Worm (Caenorhabditis elegans) whole organism, L2 larva: ENCODE results near the gene Y55F3AM.21.

Source experiments
- C34F6.9 ChIP-seq: fragments of 150-350 bp; optimal IDR thresholded peaks from 2 replicates; lab custom pipeline; 2014; ENCODE audit warnings: missing biosample characterization, missing genetic modification characterization
- F13H6.1 ChIP-seq: sonication (generic microtip); optimal IDR thresholded peaks from 2 replicates; lab custom pipeline; 2016; ENCODE audit warnings: missing genetic modification characterization, missing compliant biosample characterization
- Y55F3AM.14 ChIP-seq: fragments of 200-800 bp; sonication (Bioruptor generic); optimal IDR thresholded peaks from 2 replicates; lab custom pipeline; 2018; ENCODE audit warnings: mild to moderate bottlenecking, missing genetic modification characterization, missing compliant biosample characterization
- ZK546.5 ChIP-seq: sonication (generic microtip); optimal IDR thresholded peaks from 2 replicates; lab custom pipeline; 2017; ENCODE audit warnings: missing biosample characterization, missing genetic modification characterization
- alr-1 ChIP-seq: fragments of 150-350 bp; optimal IDR thresholded peaks from 2 replicates; lab custom pipeline; 2014; ENCODE audit warnings: missing biosample characterization, missing genetic modification characterization
- ama-1 ChIP-seq: fragments of 150-350 bp; optimal IDR thresholded peaks from 2 replicates; lab custom pipeline; 2018; ENCODE audit warnings: inconsistent platforms
- blmp-1 ChIP-seq: sonication (generic microtip); optimal IDR thresholded peaks from 2 replicates; lab custom pipeline; 2017; ENCODE audit warnings: missing genetic modification characterization, mild to moderate bottlenecking, missing compliant biosample characterization, antibody characterized with exemption, moderate library complexity; ENCODE audit not compliant: insufficient read depth
- ceh-82 ChIP-seq: fragments of 150-350 bp; optimal IDR thresholded peaks from 2 replicates; lab custom pipeline; 2014; ENCODE audit warnings: missing biosample characterization, missing genetic modification characterization
- crh-2 ChIP-seq: sonication (generic microtip); optimal IDR thresholded peaks from 2 replicates; lab custom pipeline; 2017; ENCODE audit warnings: missing biosample characterization, missing genetic modification characterization
- dmd-4 ChIP-seq: sonication (generic microtip); optimal IDR thresholded peaks from 2 replicates; lab custom pipeline; 2017; ENCODE audit warnings: missing biosample characterization, missing genetic modification characterization
- elt-1 ChIP-seq: fragments of 150-350 bp; optimal IDR thresholded peaks from 2 replicates; lab custom pipeline; 2014; ENCODE audit warnings: missing biosample characterization, missing genetic modification characterization
- elt-3 ChIP-seq: sonication (generic microtip); optimal IDR thresholded peaks from 2 replicates; lab custom pipeline; 2017; ENCODE audit warnings: missing biosample characterization, missing genetic modification characterization
- fos-1 ChIP-seq: fragments of 150-350 bp; optimal IDR thresholded peaks from 2 replicates; lab custom pipeline; 2014; ENCODE audit warnings: missing biosample characterization, missing genetic modification characterization
- gmeb-1 ChIP-seq: fragments of 150-350 bp; optimal IDR thresholded peaks from 2 replicates; lab custom pipeline; 2014; ENCODE audit warnings: missing biosample characterization, missing genetic modification characterization
- lin-11 ChIP-seq: fragments of 150-350 bp; sonication (generic microtip); optimal IDR thresholded peaks from 2 replicates; lab custom pipeline; 2014; ENCODE audit warnings: missing biosample characterization, missing genetic modification characterization, inconsistent platforms, mixed read lengths
- lin-13 ChIP-seq: fragments of 150-350 bp; optimal IDR thresholded peaks from 2 replicates; lab custom pipeline; 2014; ENCODE audit warnings: missing biosample characterization, missing genetic modification reagents, missing genetic modification characterization
- lsy-2 ChIP-seq, 2 experiments: fragments of 150-350 bp in 1 of 2; sonication (generic microtip) in 1 of 2; optimal IDR thresholded peaks; 2 replicates each; lab custom pipeline; 2014 to 2017; ENCODE audit warnings: missing biosample characterization in 2 of 2, missing genetic modification characterization in 2 of 2
- mbf-1 ChIP-seq: sonication (generic microtip); optimal IDR thresholded peaks from 2 replicates; lab custom pipeline; 2017; ENCODE audit warnings: missing biosample characterization, missing genetic modification characterization
- mdl-1 ChIP-seq, 2 experiments: fragments of 150-350 bp in 1 of 2; sonication (generic microtip) in 1 of 2; optimal IDR thresholded peaks; 2 replicates each; lab custom pipeline; 2017; ENCODE audit warnings: missing biosample characterization in 2 of 2, missing genetic modification characterization in 2 of 2
- nhr-10 ChIP-seq: sonication (generic microtip); optimal IDR thresholded peaks from 2 replicates; lab custom pipeline; 2017; ENCODE audit warnings: missing biosample characterization, missing genetic modification characterization
- nhr-11 ChIP-seq: fragments of 150-350 bp; optimal IDR thresholded peaks from 2 replicates; lab custom pipeline; 2014; ENCODE audit warnings: missing biosample characterization, missing genetic modification characterization
- nhr-129 ChIP-seq: fragments of 150-350 bp; optimal IDR thresholded peaks from 2 replicates; lab custom pipeline; 2014; ENCODE audit warnings: missing biosample characterization, missing genetic modification characterization
- nhr-21 ChIP-seq: fragments of 150-350 bp; optimal IDR thresholded peaks from 2 replicates; lab custom pipeline; 2014; ENCODE audit warnings: missing biosample characterization, missing genetic modification characterization
- nhr-25 ChIP-seq: fragments of 150-350 bp; sonication (generic microtip); optimal IDR thresholded peaks from 3 replicates; lab custom pipeline; 2014; ENCODE audit warnings: missing biosample characterization, missing genetic modification characterization
- nhr-6 ChIP-seq: fragments of 150-350 bp; optimal IDR thresholded peaks from 2 replicates; lab custom pipeline; 2014; ENCODE audit warnings: missing biosample characterization, missing genetic modification characterization
- nhr-77 ChIP-seq: fragments of 150-350 bp; optimal IDR thresholded peaks from 2 replicates; lab custom pipeline; 2014; ENCODE audit warnings: missing biosample characterization, missing genetic modification characterization
- peb-1 ChIP-seq: fragments of 150-350 bp; optimal IDR thresholded peaks from 2 replicates; lab custom pipeline; 2014; ENCODE audit warnings: missing biosample characterization, missing genetic modification characterization
- skn-1 ChIP-seq: sonication (generic microtip); optimal IDR thresholded peaks from 2 replicates; lab custom pipeline; 2017; ENCODE audit warnings: missing biosample characterization, missing genetic modification characterization
- sma-3 ChIP-seq: sonication (generic microtip); optimal IDR thresholded peaks from 2 replicates; lab custom pipeline; 2016; ENCODE audit warnings: missing genetic modification reagents, missing genetic modification characterization, missing compliant biosample characterization
- sma-9 ChIP-seq, 2 experiments: fragments of 150-350 bp in 1 of 2; sonication (generic microtip) in 1 of 2; optimal IDR thresholded peaks; 2 replicates each; lab custom pipeline; 2014 to 2016; ENCODE audit warnings: missing genetic modification characterization in 2 of 2, mild to moderate bottlenecking in 1 of 2, missing biosample characterization in 1 of 2, missing compliant biosample characterization in 1 of 2, missing genetic modification reagents in 1 of 2, moderate library complexity in 1 of 2
- unc-55 ChIP-seq: fragments of 150-350 bp; sonication (generic microtip); optimal IDR thresholded peaks from 3 replicates; lab custom pipeline; 2014; ENCODE audit warnings: missing biosample characterization, missing genetic modification reagents, missing genetic modification characterization
- unc-62 ChIP-seq: fragments of 150-350 bp; optimal IDR thresholded peaks from 2 replicates; lab custom pipeline; 2014; ENCODE audit warnings: missing biosample characterization, missing genetic modification reagents, missing genetic modification characterization
- zag-1 ChIP-seq: fragments of 150-350 bp; optimal IDR thresholded peaks from 2 replicates; lab custom pipeline; 2014; ENCODE audit warnings: missing biosample characterization, missing genetic modification characterization
- ztf-11 ChIP-seq: sonication (generic microtip); optimal IDR thresholded peaks from 2 replicates; lab custom pipeline; 2017; ENCODE audit warnings: missing biosample characterization, missing genetic modification characterization
- ztf-4 ChIP-seq: fragments of 150-350 bp; optimal IDR thresholded peaks from 2 replicates; lab custom pipeline; 2014; ENCODE audit warnings: missing biosample characterization, missing genetic modification characterization

Y55F3AM.21 gene

DNA sequence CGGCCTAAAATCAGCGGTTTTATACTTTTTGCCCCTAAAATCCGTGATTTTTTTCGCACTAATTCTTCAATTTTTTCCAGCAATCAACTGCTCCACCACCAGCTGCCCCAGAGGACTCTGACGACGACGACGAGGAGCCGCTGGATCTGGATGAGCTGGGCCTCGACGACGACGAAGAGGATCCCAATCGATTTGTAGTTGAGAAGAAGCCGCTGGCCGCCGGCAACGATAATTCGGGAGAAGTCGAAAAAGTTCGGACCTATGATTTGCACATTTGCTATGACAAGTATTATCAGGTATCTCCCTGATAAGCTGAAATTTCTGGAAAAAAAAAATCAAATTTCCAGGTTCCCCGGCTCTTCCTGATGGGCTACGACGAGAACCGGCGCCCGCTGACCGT lies 39.7 kb downstream of the Y55F3AM.21 start:
- TF ChIP-seq nhr-25 (tag; lab: Kevin White, UChicago) (no peak), nhr-11 (tag; lab: Kevin White, UChicago) (no peak), lsy-2 (tag; optimal IDR thresholded peaks at IDR 0.05; lab: Kevin White, UChicago) (no peak), elt-3 (no peak), Y55F3AM.14 (GFP tag; lab: Kevin White, UChicago) (no peak), nhr-10 (tag; lab: Kevin White, UChicago) (no peak)

DNA sequence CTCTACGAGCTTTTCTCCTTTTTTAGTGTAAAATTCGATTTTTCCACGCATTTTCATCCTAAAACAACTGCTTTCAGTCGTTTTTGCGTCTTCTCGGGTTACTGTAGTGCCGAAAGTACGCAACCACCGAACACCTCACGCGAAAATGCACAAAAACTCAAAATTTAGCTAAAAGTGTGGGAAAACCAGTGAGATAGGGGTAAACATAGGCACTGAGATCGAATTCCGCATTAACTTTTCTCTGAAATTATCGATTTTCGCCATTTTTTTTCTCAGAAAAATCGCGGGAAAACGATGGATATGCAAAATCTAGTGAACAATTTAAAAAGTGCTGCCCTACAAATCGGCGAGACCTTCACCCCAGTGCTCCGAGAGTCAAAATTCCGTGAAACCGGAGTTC lies 41.3 kb downstream of the Y55F3AM.21 start, which contains the start of gene atg-3:
atg-3 (plus strand) TSS at position 301 of the 400 bp plus-strand sequence.
- no peak for TF ChIP-seq ztf-4
- no peak for TF ChIP-seq peb-1 (tag; lab: Kevin White, UChicago)
- no peak for TF ChIP-seq elt-3
- no peak for TF ChIP-seq nhr-77 (tag; lab: Kevin White, UChicago)
- TF ChIP-seq nhr-11 (tag; lab: Kevin White, UChicago), result no peak
- no peak for TF ChIP-seq C34F6.9
- TF ChIP-seq lsy-2 (tag; optimal IDR thresholded peaks at IDR 0.05; lab: Kevin White, UChicago), result no peak
- no peak for TF ChIP-seq zag-1 (tag; lab: Kevin White, UChicago)
- no peak for TF ChIP-seq blmp-1
- no peak for TF ChIP-seq ztf-11
- no peak for TF ChIP-seq ama-1 (lab: Kevin White, UChicago)
- TF ChIP-seq sma-3 (GFP tag; lab: Kevin White, UChicago), result no peak
- no peak for TF ChIP-seq unc-62 (GFP tag; lab: Kevin White, UChicago)
- no peak for TF ChIP-seq sma-9 (GFP tag; optimal IDR thresholded peaks at IDR 0.05; lab: Kevin White, UChicago)
- TF ChIP-seq sma-9 (tag; optimal IDR thresholded peaks at IDR 0.05; lab: Kevin White, UChicago), result no peak
- no peak for TF ChIP-seq nhr-21 (tag; lab: Kevin White, UChicago)
- no peak for TF ChIP-seq unc-55
- no peak for TF ChIP-seq lin-13 (GFP tag; lab: Kevin White, UChicago)
- no peak for TF ChIP-seq mdl-1 (tag; optimal IDR thresholded peaks at IDR 0.05; lab: Kevin White, UChicago)
- no peak for TF ChIP-seq mbf-1 (tag; lab: Kevin White, UChicago)

ce11 chrIV:1009546-1009945 lies 41.9 kb downstream of the Y55F3AM.21 start, which contains the start of gene Y55F3AM.9:
TSS of gene Y55F3AM.9 (minus strand) at chrIV:1009734.
- TF ChIP-seq C34F6.9 (peak; percentile 66), lin-11 (tag; lab: Kevin White, UChicago) (no peak), unc-55 (peak; percentile 64), zag-1 (tag; lab: Kevin White, UChicago) (no peak), elt-1 (tag; lab: Kevin White, UChicago) (no peak), dmd-4 (no peak), ama-1 (lab: Kevin White, UChicago) (peak; percentile 18), lin-13 (GFP tag; lab: Kevin White, UChicago) (no peak), ZK546.5 (no peak), gmeb-1 (tag; lab: Kevin White, UChicago) (peak; percentile 34), ceh-82 (no peak), nhr-129 (peak; percentile 42), lsy-2 (tag; optimal IDR thresholded peaks at IDR 0.05; lab: Kevin White, UChicago) (peak; percentile 33 to 76), fos-1 (tag; lab: Kevin White, UChicago) (peak; percentile 27), skn-1 (tag; lab: Kevin White, UChicago) (no peak), alr-1 (tag; lab: Kevin White, UChicago) (no peak), nhr-6 (tag; lab: Kevin White, UChicago) (no peak), crh-2 (tag; lab: Kevin White, UChicago) (peak; percentile 20), F13H6.1 (no peak), ztf-11 (no peak)
- TF ChIP-seq, all 48 proteins: peak for 8

- TF ChIP-seq nhr-77 (tag; lab: Kevin White, UChicago) (no peak), nhr-21 (tag; lab: Kevin White, UChicago) (no peak), zag-1 (tag; lab: Kevin White, UChicago) (no peak), C34F6.9 (no peak)
Measured at ce11 chrIV:1006662-1007061, 44.8 kb downstream of the Y55F3AM.21 start.

ce11 chrIV:1005761-1006160 lies 45.7 kb downstream of the Y55F3AM.21 start, which contains the start of gene immp-2:
TSS of gene immp-2 (minus strand) at chrIV:1005861.
- TF ChIP-seq zag-1 (tag; lab: Kevin White, UChicago) (no peak), lsy-2 (tag; optimal IDR thresholded peaks at IDR 0.05; lab: Kevin White, UChicago) (no peak)
